Fruit fly (Drosophila melanogaster): ENCODE measurements around the gene MnM.

The MnM gene

dm6 chr3L:3179474-3179873 lies 1.1 kb upstream of the MnM start (continued):
- TF ChIP-seq CG31627 (GFP tag; optimal IDR thresholded peaks at IDR 0.05): peak; percentile 91
- peak; percentile 94 for TF ChIP-seq topi (GFP tag; optimal IDR thresholded peaks at IDR 0.05)
- no peak for TF ChIP-seq CG4318 (GFP tag; optimal IDR thresholded peaks at IDR 0.05)
- TF ChIP-seq CG6792 (GFP tag; optimal IDR thresholded peaks at IDR 0.05): peak; percentile 93
- TF ChIP-seq CG11902 (GFP tag; optimal IDR thresholded peaks at IDR 0.05): peak; percentile 83
- no peak for TF ChIP-seq Sox102F (GFP tag; optimal IDR thresholded peaks at IDR 0.05)
- peak; percentile 84 for TF ChIP-seq CG8119 (GFP tag; IDR thresholded peaks at IDR 0.05)
- peak; percentile 83 for TF ChIP-seq CG11762 (GFP tag; optimal IDR thresholded peaks at IDR 0.05; ENCODE audit: insufficient read depth)
- peak; percentile 85 for TF ChIP-seq fd59A (GFP tag; optimal IDR thresholded peaks at IDR 0.05)
- peak; percentile 90 for TF ChIP-seq CG8632 (GFP tag; optimal IDR thresholded peaks at IDR 0.05)
- peak; percentile 76 for TF ChIP-seq Lpt (GFP tag; optimal IDR thresholded peaks at IDR 0.05)
- peak; percentile 90 for TF ChIP-seq pdm3 (GFP tag; optimal IDR thresholded peaks at IDR 0.05)
- peak; percentile 88 for TF ChIP-seq Ets21C (GFP tag; optimal IDR thresholded peaks at IDR 0.05)
- TF ChIP-seq CG16779 (tag; optimal IDR thresholded peaks at IDR 0.05): peak; percentile 82

- TF ChIP-seq CG11902 (GFP tag; optimal IDR thresholded peaks at IDR 0.05) (no peak), OdsH (GFP tag; optimal IDR thresholded peaks at IDR 0.05) (no peak), dsx (GFP tag; optimal IDR thresholded peaks at IDR 0.05; ENCODE audit: poor library complexity, severe bottlenecking) (no peak), CG8319 (GFP tag; optimal IDR thresholded peaks at IDR 0.05) (no peak), Hr38 (GFP tag; optimal IDR thresholded peaks at IDR 0.05) (no peak), spab (GFP tag; optimal IDR thresholded peaks at IDR 0.05) (no peak), salr (GFP tag; optimal IDR thresholded peaks at IDR 0.05) (no peak), vri (GFP tag; optimal IDR thresholded peaks at IDR 0.05) (no peak), cyc (GFP tag; optimal IDR thresholded peaks at IDR 0.05) (no peak), pdm3 (GFP tag; optimal IDR thresholded peaks at IDR 0.05) (no peak), CG16779 (tag; optimal IDR thresholded peaks at IDR 0.05) (no peak), net (GFP tag; optimal IDR thresholded peaks at IDR 0.05) (no peak), fd59A (GFP tag; optimal IDR thresholded peaks at IDR 0.05) (no peak), Sox102F (GFP tag; optimal IDR thresholded peaks at IDR 0.05) (no peak), CG34406 (GFP tag; optimal IDR thresholded peaks at IDR 0.05) (no peak), Ets96B (tag; optimal IDR thresholded peaks at IDR 0.05) (no peak)
These were observed 508 bp downstream of the MnM start for dm6 chr3L:3177872-3178271.

DNA sequence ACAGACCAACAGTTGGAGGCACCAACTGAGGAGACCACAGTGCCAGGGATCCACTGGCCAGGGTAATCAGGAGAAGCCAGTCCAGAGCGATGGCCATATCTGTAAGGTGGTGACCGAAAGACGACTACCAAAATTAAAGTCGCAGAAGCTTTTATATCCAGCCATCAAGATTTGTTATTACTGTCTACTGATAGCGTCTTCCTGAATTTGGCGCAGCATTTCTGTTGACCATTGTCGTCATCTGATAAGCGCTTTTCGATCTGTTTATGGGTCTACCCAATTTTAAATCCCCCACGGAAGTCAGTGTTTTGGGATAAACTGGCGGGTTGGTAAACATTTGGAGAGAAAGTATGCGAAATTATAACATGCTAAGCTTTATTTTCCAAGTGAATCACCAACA lies 5.9 kb downstream of the MnM start, which contains the start of gene CG14963:
CG14963 (minus strand) TSS at position 101 of the 400 bp plus-strand sequence.
- TF ChIP-seq Smox (GFP tag; optimal IDR thresholded peaks at IDR 0.05) (no peak), dsx (GFP tag; optimal IDR thresholded peaks at IDR 0.05; ENCODE audit: poor library complexity, severe bottlenecking) (no peak), Lpt (GFP tag; optimal IDR thresholded peaks at IDR 0.05) (no peak), CG4318 (GFP tag; optimal IDR thresholded peaks at IDR 0.05) (no peak), Hr38 (GFP tag; optimal IDR thresholded peaks at IDR 0.05) (no peak), Met (GFP tag; optimal IDR thresholded peaks at IDR 0.05) (no peak), CG10631 (GFP tag; optimal IDR thresholded peaks at IDR 0.05) (no peak), CG6808 (GFP tag; optimal IDR thresholded peaks at IDR 0.05) (no peak), Eip93F (GFP tag; optimal IDR thresholded peaks at IDR 0.05) (no peak), Eip78C (GFP tag) (no peak), CG11294 (GFP tag; IDR thresholded peaks at IDR 0.05) (no peak), Sox15 (GFP tag; optimal IDR thresholded peaks at IDR 0.05) (no peak), CG1621 (tag; optimal IDR thresholded peaks at IDR 0.05) (no peak), CG8119 (GFP tag; IDR thresholded peaks at IDR 0.05) (no peak), fkh (GFP tag; optimal IDR thresholded peaks at IDR 0.05) (no peak), ss (GFP tag; optimal IDR thresholded peaks at IDR 0.05) (no peak), CG10669 (GFP tag; optimal IDR thresholded peaks at IDR 0.05) (no peak)

Measured in whole organism, prepupa.